Worm (Caenorhabditis elegans) whole organism, L3 larva: ENCODE measurements around the gene mrpl-35.

Source experiments
- ZK546.5 ChIP-seq: sonication (generic microtip); optimal IDR thresholded peaks from 2 replicates; lab custom pipeline; 2017; ENCODE audit warnings: missing biosample characterization, missing genetic modification characterization
- ama-1 ChIP-seq: fragments of 150-350 bp; optimal IDR thresholded peaks from 2 replicates; lab custom pipeline; 2018
- ceh-16 ChIP-seq: sonication (generic microtip); optimal IDR thresholded peaks from 2 replicates; lab custom pipeline; 2017; ENCODE audit warnings: missing biosample characterization, missing genetic modification characterization
- lin-39 ChIP-seq: fragments of 150-350 bp; optimal IDR thresholded peaks from 2 replicates; lab custom pipeline; 2018; ENCODE audit warnings: missing biosample characterization, missing genetic modification reagents, missing genetic modification characterization
- lsy-12 ChIP-seq: sonication (generic microtip); optimal IDR thresholded peaks from 2 replicates; lab custom pipeline; 2016; ENCODE audit warnings: mild to moderate bottlenecking, missing genetic modification characterization, missing compliant biosample characterization

DNA sequence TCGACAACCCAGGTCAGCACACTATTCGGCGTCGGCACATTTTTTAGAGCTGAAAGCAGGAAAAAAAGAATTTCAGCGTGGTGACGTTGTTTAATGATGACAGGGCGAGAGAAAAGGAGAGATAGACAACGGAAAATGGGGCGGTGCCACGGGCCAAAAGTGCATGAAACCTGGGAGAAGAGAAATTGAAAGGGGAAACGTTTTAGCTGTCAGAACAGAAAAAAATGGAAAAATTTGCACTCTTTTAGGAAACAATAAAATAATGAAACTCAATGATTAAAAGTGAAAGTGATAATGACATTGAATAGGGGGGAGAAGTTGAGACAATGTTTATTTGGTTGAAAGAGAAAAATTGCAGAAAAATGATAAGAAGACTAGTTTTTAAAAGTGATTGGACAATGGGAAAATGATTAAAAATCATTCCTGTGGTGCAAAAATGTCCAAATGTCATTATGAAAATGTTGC, 19.7 kb downstream of the mrpl-35 start, which contains the start of gene pitp-1:
- TF ChIP-seq ceh-16 (tag; lab: Kevin White, UChicago), result no peak
- TF ChIP-seq ama-1 (lab: Kevin White, UChicago), result no peak
- TF ChIP-seq lin-39 (tag; lab: Kevin White, UChicago), result no peak
- TF ChIP-seq ZK546.5 (tag; lab: Kevin White, UChicago), result no peak
- no peak for TF ChIP-seq lsy-12 (tag; lab: Kevin White, UChicago)
